Fruit fly (Drosophila melanogaster) S2 (cell line): ENCODE measurements around the gene CG14082.

ENCODE experiments used
- CG8478 ChIP-seq: fragments of >200 bp; optimal IDR thresholded peaks from 2 replicates; lab custom pipeline; 2018
- CTCF ChIP-seq, 2 experiments: fragments of >200 bp; optimal IDR thresholded peaks; 2 replicates each; lab custom pipeline; 2018

DNA sequence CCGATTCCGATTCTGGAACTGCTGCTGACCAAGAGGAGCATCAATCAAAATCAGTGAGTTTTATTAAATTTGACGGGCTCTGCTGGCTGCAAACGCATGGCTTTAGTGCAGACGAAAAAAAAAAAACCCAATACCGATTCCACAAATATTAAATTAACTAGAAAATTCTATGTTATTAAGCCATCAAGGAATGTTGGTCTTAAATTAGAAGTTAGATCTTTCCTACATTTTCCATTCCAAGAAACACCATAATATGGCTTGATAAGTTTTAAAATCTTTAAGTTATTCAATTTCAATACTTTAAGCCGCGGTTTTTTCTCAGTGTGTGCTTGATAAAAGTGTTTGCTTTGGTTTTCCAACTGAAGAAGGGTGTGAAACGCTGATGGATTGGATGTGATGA lies 8.4 kb upstream of the CG14082 start:
- TF ChIP-seq CG8478 (no peak), CTCF (optimal IDR thresholded peaks at IDR 0.05; lab: Kevin White, UChicago) (no peak)
